Fruit fly (Drosophila melanogaster) whole organism, adult: ENCODE data around the gene CG9784.
A peak's percentile ranks its signal among the peaks of the same experiment; 100 is the strongest.

Experiments
- CG11617 ChIP-seq: fragments of 200-800 bp; sonication (Bioruptor generic); optimal IDR thresholded peaks from 2 replicates; lab custom pipeline; 2017; ENCODE audit warnings: mild to moderate bottlenecking, missing biosample characterization, missing genetic modification reagents, missing genetic modification characterization
- CG12768 ChIP-seq: fragments of 200-800 bp; sonication (Bioruptor generic); optimal IDR thresholded peaks from 2 replicates; lab custom pipeline; 2017; ENCODE audit warnings: missing biosample characterization, missing genetic modification characterization, mild to moderate bottlenecking, moderate library complexity, missing genetic modification reagents
- CG14711 ChIP-seq: fragments of 200-800 bp; sonication (Bioruptor generic); optimal IDR thresholded peaks from 2 replicates; lab custom pipeline; 2018; ENCODE audit warnings: missing biosample characterization, mild to moderate bottlenecking, missing genetic modification characterization, moderate library complexity
- CG1620 ChIP-seq: fragments of 200-800 bp; sonication (Bioruptor generic); optimal IDR thresholded peaks from 2 replicates; lab custom pipeline; 2016; ENCODE audit warnings: missing biosample characterization, missing genetic modification characterization
- CG33017 ChIP-seq: fragments of 200-800 bp; sonication (Bioruptor generic); optimal IDR thresholded peaks from 2 replicates; lab custom pipeline; 2018; ENCODE audit warnings: missing biosample characterization, mild to moderate bottlenecking, missing genetic modification characterization, moderate library complexity
- CG5204 ChIP-seq: fragments of 200-800 bp; sonication (Bioruptor generic); optimal IDR thresholded peaks from 2 replicates; lab custom pipeline; 2016; ENCODE audit warnings: missing biosample characterization, missing genetic modification characterization
- CG7045 ChIP-seq: fragments of 200-800 bp; sonication (Bioruptor generic); optimal IDR thresholded peaks from 2 replicates; lab custom pipeline; 2017; ENCODE audit warnings: missing biosample characterization, mild to moderate bottlenecking, missing genetic modification characterization
- CG7101 ChIP-seq: fragments of 200-800 bp; sonication (Bioruptor generic); optimal IDR thresholded peaks from 2 replicates; lab custom pipeline; 2018; ENCODE audit warnings: missing biosample characterization, mild to moderate bottlenecking, missing genetic modification characterization, moderate library complexity
- Clk ChIP-seq: fragments of 200-800 bp; sonication (Bioruptor generic); optimal IDR thresholded peaks from 2 replicates; lab custom pipeline; 2017; ENCODE audit warnings: missing biosample characterization, missing genetic modification characterization
- Crg-1 ChIP-seq: fragments of 200-800 bp; sonication (Bioruptor generic); optimal IDR thresholded peaks from 2 replicates; lab custom pipeline; 2016; ENCODE audit warnings: missing biosample characterization, missing genetic modification characterization
- Hr96 ChIP-seq: fragments of 200-800 bp; sonication (Bioruptor generic); optimal IDR thresholded peaks from 2 replicates; lab custom pipeline; 2016; ENCODE audit warnings: missing biosample characterization, missing genetic modification characterization
- Mnt ChIP-seq: fragments of 200-800 bp; sonication (Bioruptor generic); optimal IDR thresholded peaks from 2 replicates; lab custom pipeline; 2016; ENCODE audit warnings: missing biosample characterization, mild to moderate bottlenecking, missing genetic modification characterization
- bab1 ChIP-seq: fragments of 200-800 bp; sonication (Bioruptor generic); optimal IDR thresholded peaks from 3 replicates; lab custom pipeline; 2019; ENCODE audit warnings: missing biosample characterization, mild to moderate bottlenecking, missing genetic modification characterization, moderate library complexity
- cic ChIP-seq: fragments of 200-800 bp; sonication (Bioruptor generic); optimal IDR thresholded peaks from 2 replicates; lab custom pipeline; 2017; ENCODE audit warnings: missing biosample characterization, mild to moderate bottlenecking, missing genetic modification characterization, moderate library complexity
- cnc ChIP-seq, 2 experiments: fragments of >200 bp; optimal IDR thresholded peaks; 2 replicates each; lab custom pipeline; 2017
- kay ChIP-seq: fragments of 200-800 bp; sonication (Bioruptor generic); peaks from one replicate; lab custom pipeline; 2016; ENCODE audit warnings: missing biosample characterization, missing genetic modification characterization, borderline replicate concordance
- ovo ChIP-seq: fragments of 200-800 bp; sonication (Bioruptor generic); optimal IDR thresholded peaks from 2 replicates; lab custom pipeline; 2016; ENCODE audit warnings: missing biosample characterization, missing genetic modification characterization
- pad ChIP-seq: fragments of 200-800 bp; sonication (Bioruptor generic); optimal IDR thresholded peaks from 3 replicates; lab custom pipeline; 2017; ENCODE audit warnings: missing biosample characterization, missing genetic modification characterization, mild to moderate bottlenecking, moderate library complexity, missing genetic modification reagents
- tj ChIP-seq: fragments of 200-800 bp; sonication (Bioruptor generic); optimal IDR thresholded peaks from 3 replicates; lab custom pipeline; 2017; ENCODE audit warnings: missing biosample characterization, mild to moderate bottlenecking, missing genetic modification characterization, moderate library complexity
- toe ChIP-seq: fragments of 200-800 bp; sonication (Bioruptor generic); optimal IDR thresholded peaks from 2 replicates; lab custom pipeline; 2016; ENCODE audit warnings: missing biosample characterization, missing genetic modification characterization

Gene CG9784

DNA sequence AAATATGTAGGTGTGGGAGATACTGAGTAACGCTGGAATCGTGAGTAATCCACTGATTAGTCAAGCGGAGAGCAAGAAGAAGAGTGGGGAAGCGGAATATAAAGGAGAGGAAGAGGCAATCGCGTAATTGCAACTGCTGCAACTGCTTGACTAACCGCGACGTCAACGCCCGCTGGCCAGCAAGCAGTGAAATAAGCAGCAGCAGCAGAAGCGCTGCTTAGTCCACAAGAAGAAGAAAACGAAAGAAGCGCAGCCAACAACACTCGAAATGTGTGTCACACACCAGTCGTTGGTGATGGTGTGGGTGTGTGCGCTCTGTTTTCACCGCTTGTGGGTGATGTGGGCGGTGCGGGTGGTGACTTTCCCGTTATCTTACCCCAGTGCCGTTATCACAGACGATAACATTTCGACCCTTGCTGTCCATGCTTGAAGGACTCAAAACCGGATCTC lies 46.0 kb downstream of the CG9784 start:
- TF ChIP-seq cic (GFP tag; lab: Kevin White, UChicago) = peak; percentile 44
- peak; percentile 46 for TF ChIP-seq tj (GFP tag; lab: Kevin White, UChicago)
- no peak for TF ChIP-seq CG1620 (GFP tag; lab: Kevin White, UChicago)
- no peak for TF ChIP-seq CG7045 (GFP tag; lab: Kevin White, UChicago)
- peak; percentile 45 for TF ChIP-seq ovo (GFP tag; lab: Kevin White, UChicago)
- no peak for TF ChIP-seq pad (GFP tag; lab: Kevin White, UChicago)
- TF ChIP-seq Mnt (GFP tag; lab: Kevin White, UChicago) = no peak
- no peak for TF ChIP-seq bab1 (GFP tag; lab: Kevin White, UChicago)
- no peak for TF ChIP-seq Hr96 (GFP tag; lab: Kevin White, UChicago)
- no peak for TF ChIP-seq CG33017 (tag; lab: Kevin White, UChicago)
- no peak for TF ChIP-seq cnc (optimal IDR thresholded peaks at IDR 0.05; lab: Kevin White, UChicago)
- no peak for TF ChIP-seq kay (GFP tag; lab: Kevin White, UChicago)
- TF ChIP-seq CG7101 (tag; lab: Kevin White, UChicago) = no peak
- no peak for TF ChIP-seq CG11617 (GFP tag; lab: Kevin White, UChicago)

DNA sequence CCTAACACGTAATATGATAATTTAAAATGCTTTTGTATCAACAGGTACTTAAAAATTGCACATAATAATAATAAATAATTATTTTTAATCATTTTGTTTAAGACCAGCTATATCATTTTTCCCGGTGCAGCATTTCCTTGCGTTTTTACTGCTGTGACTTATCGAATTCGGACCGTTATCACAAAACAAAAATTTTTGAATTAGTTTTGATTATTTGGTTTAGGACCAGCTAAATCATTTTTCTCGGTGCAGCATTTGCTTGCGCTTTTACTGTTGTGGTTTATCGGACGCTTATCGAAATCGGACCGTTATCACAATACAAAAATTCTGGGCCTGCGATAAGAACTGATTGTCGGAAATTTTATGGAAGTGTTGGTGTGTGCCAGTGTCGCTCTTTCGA lies 46.4 kb downstream of the CG9784 start:
- TF ChIP-seq cnc (optimal IDR thresholded peaks at IDR 0.05; lab: Kevin White, UChicago) (no peak), CG33017 (tag; lab: Kevin White, UChicago) (peak; percentile 69), pad (GFP tag; lab: Kevin White, UChicago) (peak; percentile 29), tj (GFP tag; lab: Kevin White, UChicago) (peak; percentile 43), CG11617 (GFP tag; lab: Kevin White, UChicago) (peak; percentile 79), CG1620 (GFP tag; lab: Kevin White, UChicago) (no peak), cic (GFP tag; lab: Kevin White, UChicago) (no peak), Mnt (GFP tag; lab: Kevin White, UChicago) (peak; percentile 53), CG7045 (GFP tag; lab: Kevin White, UChicago) (peak; percentile 53), bab1 (GFP tag; lab: Kevin White, UChicago) (peak; percentile 79), Clk (GFP tag; lab: Kevin White, UChicago) (peak; percentile 15), ovo (GFP tag; lab: Kevin White, UChicago) (peak; percentile 81), CG12768 (GFP tag; lab: Kevin White, UChicago) (peak; percentile 61), CG5204 (GFP tag; lab: Kevin White, UChicago) (no peak), Crg-1 (no peak), kay (GFP tag; lab: Kevin White, UChicago) (peak; percentile 96), Hr96 (GFP tag; lab: Kevin White, UChicago) (no peak), CG7101 (tag; lab: Kevin White, UChicago) (peak; percentile 74), toe (GFP tag; lab: Kevin White, UChicago) (peak; percentile 17), CG14711 (tag; lab: Kevin White, UChicago) (peak; percentile 68)

DNA sequence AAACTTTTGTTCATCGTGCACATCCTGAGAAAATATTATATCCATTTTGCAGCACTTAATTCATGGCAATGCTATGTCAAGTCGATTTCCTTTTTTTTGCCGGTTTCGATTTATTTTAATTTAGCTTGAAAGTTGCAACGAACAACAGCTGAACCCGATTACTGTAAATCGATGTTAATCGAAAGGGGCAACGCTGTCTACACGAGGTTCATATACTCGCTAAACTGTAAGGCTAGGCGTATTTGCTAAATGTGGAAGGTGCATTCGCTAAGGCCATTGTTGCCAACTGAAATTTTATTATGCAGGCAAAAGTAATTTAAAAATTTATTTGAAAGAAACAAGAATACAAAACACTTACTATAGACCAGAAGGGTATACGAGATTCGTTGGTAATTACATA lies 51.6 kb downstream of the CG9784 start, which contains the start of gene CG9902:
Gene CG9902, minus strand, starts transcription at position 131 of the 400 bp plus-strand sequence.
- TF ChIP-seq CG7101 (tag; lab: Kevin White, UChicago) (peak; percentile 30), Hr96 (GFP tag; lab: Kevin White, UChicago) (no peak), CG14711 (tag; lab: Kevin White, UChicago) (peak; percentile 10), tj (GFP tag; lab: Kevin White, UChicago) (peak; percentile 9), pad (GFP tag; lab: Kevin White, UChicago) (peak; percentile 89), CG11617 (GFP tag; lab: Kevin White, UChicago) (no peak), CG1620 (GFP tag; lab: Kevin White, UChicago) (no peak), Clk (GFP tag; lab: Kevin White, UChicago) (no peak), Mnt (GFP tag; lab: Kevin White, UChicago) (no peak), toe (GFP tag; lab: Kevin White, UChicago) (no peak), CG33017 (tag; lab: Kevin White, UChicago) (no peak), CG5204 (GFP tag; lab: Kevin White, UChicago) (no peak), ovo (GFP tag; lab: Kevin White, UChicago) (no peak), CG12768 (GFP tag; lab: Kevin White, UChicago) (no peak), cic (GFP tag; lab: Kevin White, UChicago) (no peak), bab1 (GFP tag; lab: Kevin White, UChicago) (peak; percentile 62), Crg-1 (no peak)
